Fruit fly (Drosophila melanogaster): ENCODE results near the gene CG33654.

Gene CG33654

DNA sequence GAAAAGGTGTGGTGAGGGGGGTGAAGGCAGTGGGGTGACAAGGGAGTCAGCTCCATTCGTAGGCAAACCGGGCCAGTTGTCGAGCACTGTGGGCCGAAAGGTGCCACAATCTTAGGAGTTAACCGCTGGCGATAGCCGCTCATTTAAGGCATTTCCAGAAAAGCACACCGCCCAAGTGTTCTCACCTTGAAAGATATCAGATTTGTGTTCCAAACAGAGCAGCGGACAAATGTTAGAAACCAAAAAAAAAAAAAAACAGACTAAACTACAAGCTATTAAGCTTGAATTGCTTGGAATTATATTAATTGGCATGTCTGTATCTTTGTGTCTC is 11.2 kb upstream of the CG33654 start:
- TF ChIP-seq Eip75B (GFP tag; optimal IDR thresholded peaks at IDR 0.05) (peak; percentile 10), dac (GFP tag; optimal IDR thresholded peaks at IDR 0.05) (no peak), CG3919 (GFP tag; optimal IDR thresholded peaks at IDR 0.05) (no peak), CG6792 (GFP tag; optimal IDR thresholded peaks at IDR 0.05) (peak; percentile 27), Sox15 (GFP tag; optimal IDR thresholded peaks at IDR 0.05) (no peak), CG32006 (GFP tag; optimal IDR thresholded peaks at IDR 0.05) (peak; percentile 82), CG16779 (tag; optimal IDR thresholded peaks at IDR 0.05) (no peak), Blimp-1 (GFP tag; optimal IDR thresholded peaks at IDR 0.05) (no peak), Eip93F (GFP tag; optimal IDR thresholded peaks at IDR 0.05) (no peak), CG11294 (GFP tag; IDR thresholded peaks at IDR 0.05) (no peak; the same call in 1 of the 2 replicates), Gug (GFP tag; IDR thresholded peaks at IDR 0.05) (no peak), CG7368 (GFP tag; optimal IDR thresholded peaks at IDR 0.05) (no peak), topi (GFP tag; optimal IDR thresholded peaks at IDR 0.05) (no peak), Eip78C (GFP tag) (peak; percentile 37), fd59A (GFP tag; optimal IDR thresholded peaks at IDR 0.05) (peak; percentile 58), pdm3 (GFP tag; optimal IDR thresholded peaks at IDR 0.05) (no peak), acj6 (GFP tag; optimal IDR thresholded peaks at IDR 0.05) (peak; percentile 47), CG15336 (GFP tag; IDR thresholded peaks at IDR 0.05) (0 out of 2 replicates have a peak, but pooled peaks have one; percentile 4), eg (GFP tag; IDR thresholded peaks at IDR 0.05) (no peak), ss (GFP tag; optimal IDR thresholded peaks at IDR 0.05) (peak in 1 of 2 experiments; percentile 32), CG10631 (GFP tag; optimal IDR thresholded peaks at IDR 0.05) (peak; percentile 59), vri (GFP tag; optimal IDR thresholded peaks at IDR 0.05) (no peak), svp (GFP tag) (no peak), OdsH (GFP tag; optimal IDR thresholded peaks at IDR 0.05) (peak; percentile 55), CG11762 (GFP tag; optimal IDR thresholded peaks at IDR 0.05; ENCODE audit: insufficient read depth) (no peak), Ets96B (tag; optimal IDR thresholded peaks at IDR 0.05) (peak; percentile 23), fkh (GFP tag; optimal IDR thresholded peaks at IDR 0.05) (no peak), Hr39 (GFP tag; optimal IDR thresholded peaks at IDR 0.05) (no peak), esn (GFP tag; optimal IDR thresholded peaks at IDR 0.05) (no peak), Lpt (GFP tag; optimal IDR thresholded peaks at IDR 0.05) (peak; percentile 13), CG6276 (GFP tag; optimal IDR thresholded peaks at IDR 0.05) (peak; percentile 58), CG8319 (GFP tag; optimal IDR thresholded peaks at IDR 0.05) (no peak), CG10669 (GFP tag; optimal IDR thresholded peaks at IDR 0.05) (peak; percentile 16), net (GFP tag; optimal IDR thresholded peaks at IDR 0.05) (peak; percentile 30), CG1621 (tag; optimal IDR thresholded peaks at IDR 0.05) (no peak), CG31627 (GFP tag; optimal IDR thresholded peaks at IDR 0.05) (no peak), CG9139 (GFP tag; optimal IDR thresholded peaks at IDR 0.05) (no peak), CG34406 (GFP tag; optimal IDR thresholded peaks at IDR 0.05) (no peak), achi (GFP tag; optimal IDR thresholded peaks at IDR 0.05) (peak; percentile 37), lz (GFP tag; optimal IDR thresholded peaks at IDR 0.05) (no peak), Smox (GFP tag; optimal IDR thresholded peaks at IDR 0.05) (no peak), salr (GFP tag; optimal IDR thresholded peaks at IDR 0.05) (peak in 1 of 2 experiments; percentile 11), dsx (GFP tag; optimal IDR thresholded peaks at IDR 0.05; ENCODE audit: poor library complexity, severe bottlenecking) (no peak), CG8119 (GFP tag; IDR thresholded peaks at IDR 0.05) (no peak; the same call in 2 of the 3 replicates), CG8632 (GFP tag; optimal IDR thresholded peaks at IDR 0.05) (peak; percentile 34), CG4318 (GFP tag; optimal IDR thresholded peaks at IDR 0.05) (no peak), CG6808 (GFP tag; optimal IDR thresholded peaks at IDR 0.05) (peak; percentile 65), CG3032 (tag; optimal IDR thresholded peaks at IDR 0.05) (peak; percentile 12), cyc (GFP tag; optimal IDR thresholded peaks at IDR 0.05) (no peak), CG11902 (GFP tag; optimal IDR thresholded peaks at IDR 0.05) (peak; percentile 3), Ets21C (GFP tag; optimal IDR thresholded peaks at IDR 0.05) (no peak), CG6163 (GFP tag; IDR thresholded peaks at IDR 0.05) (no peak), spab (GFP tag; optimal IDR thresholded peaks at IDR 0.05) (peak; percentile 61)

All from whole organism, prepupa.